Fruit fly (Drosophila melanogaster) whole organism, larva: ENCODE measurements around the gene Cals.

Experiments used
- noc ChIP-seq: fragments of 200-800 bp; sonication (Bioruptor generic); optimal IDR thresholded peaks from 3 replicates; lab custom pipeline; 2019; ENCODE audit warnings: missing biosample characterization, mild to moderate bottlenecking, missing genetic modification characterization, moderate library complexity

Cals gene

dm6 chr4:1097608-1098262 is 25.4 kb downstream of the Cals start:
- no peak for TF ChIP-seq noc (tag; lab: Kevin White, UChicago)

- TF ChIP-seq noc (tag; lab: Kevin White, UChicago): no peak
Measured at dm6 chr4:1093446-1093845, 29.7 kb downstream of the Cals start.

- no peak for TF ChIP-seq noc (tag; lab: Kevin White, UChicago)
Measured at dm6 chr4:1090304-1090703, 32.9 kb downstream of the Cals start.

dm6 chr4:1088480-1088879 is 34.7 kb downstream of the Cals start, which contains the start of gene sv:
TSS of gene sv (plus strand) at chr4:1088798.
- TF ChIP-seq noc (tag; lab: Kevin White, UChicago): no peak

- no peak for TF ChIP-seq noc (tag; lab: Kevin White, UChicago)
Measured at dm6 chr4:1084326-1085062, 38.7 kb downstream of the Cals start, which contains the start of gene Actbeta. TSS of gene Actbeta (minus strand) at chr4:1084796.

dm6 chr4:1064652-1065218 is 58.4 kb downstream of the Cals start, which contains the start of gene Zyx:
TSS of gene Zyx (minus strand) at chr4:1065001.
- TF ChIP-seq noc (tag; lab: Kevin White, UChicago): peak; percentile 16

dm6 chr4:1064219-1064618 is 58.9 kb downstream of the Cals start:
- TF ChIP-seq noc (tag; lab: Kevin White, UChicago): no peak

- TF ChIP-seq noc (tag; lab: Kevin White, UChicago): no peak
Measured at dm6 chr4:1062957-1063812, 60.0 kb downstream of the Cals start.
